Fruit fly (Drosophila melanogaster) whole organism, embryonic: ENCODE results near the gene Fas2.

ENCODE experiments used
- B-H1 ChIP-seq: fragments of 200-800 bp; sonication (Bioruptor generic); IDR thresholded peaks from 3 replicates; pipeline ENCODE4 v1.3.6; 2022; ENCODE audit warnings: missing biosample characterization, missing genetic modification characterization
- Bgb ChIP-seq: fragments of 200-800 bp; sonication (Bioruptor generic); IDR thresholded peaks from 2 replicates; pipeline ENCODE4 v1.3.6; 2022; ENCODE audit warnings: missing biosample characterization, missing genetic modification characterization; ENCODE audit not compliant: partially characterized antibody
- CG10654 ChIP-seq: fragments of 200-800 bp; sonication (Bioruptor generic); optimal IDR thresholded peaks from 2 replicates; lab custom pipeline; 2016; ENCODE audit warnings: missing biosample characterization, missing genetic modification characterization
- CG11456 ChIP-seq: fragments of 200-800 bp; sonication (Bioruptor generic); IDR thresholded peaks from 3 replicates; pipeline ENCODE4 v1.3.6; 2022; ENCODE audit warnings: missing biosample characterization, missing genetic modification characterization
- CG11695 ChIP-seq: fragments of 200-800 bp; sonication (Bioruptor generic); IDR thresholded peaks from 3 replicates; pipeline ENCODE4 v1.3.6; 2022; ENCODE audit warnings: missing biosample characterization, missing genetic modification characterization
- CG1647 ChIP-seq: fragments of 200-800 bp; sonication (Bioruptor generic); optimal IDR thresholded peaks from 3 replicates; lab custom pipeline; 2016; ENCODE audit warnings: missing biosample characterization, missing genetic modification characterization
- CG16813 ChIP-seq: fragments of 200-800 bp; sonication (Bioruptor generic); IDR thresholded peaks from 3 replicates; pipeline ENCODE4 v1.3.6; 2022; ENCODE audit warnings: missing biosample characterization, missing genetic modification characterization; ENCODE audit not compliant: partially characterized antibody
- CG16815 ChIP-seq: fragments of 200-800 bp; sonication (Bioruptor generic); optimal IDR thresholded peaks from 3 replicates; lab custom pipeline; 2017; ENCODE audit warnings: missing biosample characterization, mild to moderate bottlenecking, missing genetic modification characterization
- CG2202 ChIP-seq: fragments of 200-800 bp; sonication (Bioruptor generic); optimal IDR thresholded peaks from 2 replicates; lab custom pipeline; 2018; ENCODE audit warnings: missing biosample characterization, mild to moderate bottlenecking, missing genetic modification characterization
- CG31224 ChIP-seq: fragments of 200-800 bp; sonication (Bioruptor generic); IDR thresholded peaks from 2 replicates; pipeline ENCODE4 v1.3.6; 2022; ENCODE audit warnings: missing biosample characterization, missing genetic modification characterization
- CG31365 ChIP-seq: fragments of 200-800 bp; sonication (Bioruptor generic); optimal IDR thresholded peaks from 2 replicates; lab custom pipeline; 2018; ENCODE audit warnings: missing biosample characterization, mild to moderate bottlenecking, missing genetic modification characterization
- CG3726 ChIP-seq: fragments of 200-800 bp; sonication (Bioruptor generic); IDR thresholded peaks from 3 replicates; pipeline ENCODE4, ENCODE4 v1.3.6; 2022; ENCODE audit warnings: missing biosample characterization, missing genetic modification characterization
- CG6765 ChIP-seq: fragments of 200-800 bp; sonication (Bioruptor generic); optimal IDR thresholded peaks from 3 replicates; lab custom pipeline; 2017; ENCODE audit warnings: missing biosample characterization, mild to moderate bottlenecking, missing genetic modification characterization
- CG6813 ChIP-seq: fragments of 200-800 bp; sonication (Bioruptor generic); optimal IDR thresholded peaks from 2 replicates; lab custom pipeline; 2017; ENCODE audit warnings: missing biosample characterization, missing genetic modification characterization, mild to moderate bottlenecking, moderate library complexity, missing genetic modification reagents
- CG7963 ChIP-seq: fragments of 200-800 bp; sonication (Bioruptor generic); IDR thresholded peaks from 3 replicates; pipeline ENCODE4 v1.3.6; 2022; ENCODE audit warnings: missing biosample characterization, missing genetic modification characterization; ENCODE audit not compliant: partially characterized antibody
- CG8478 ChIP-seq: fragments of >200 bp; optimal IDR thresholded peaks from 2 replicates; lab custom pipeline; 2018
- CG9437 ChIP-seq: fragments of 200-800 bp; sonication (Bioruptor generic); optimal IDR thresholded peaks from 2 replicates; lab custom pipeline; 2018; ENCODE audit warnings: missing biosample characterization, mild to moderate bottlenecking, missing genetic modification characterization
- CG9727 ChIP-seq: fragments of 200-800 bp; sonication (Bioruptor generic); optimal IDR thresholded peaks from 3 replicates; lab custom pipeline; 2017; ENCODE audit warnings: missing biosample characterization, mild to moderate bottlenecking, missing genetic modification characterization
- Dp ChIP-seq: fragments of 200-800 bp; sonication (Bioruptor generic); optimal IDR thresholded peaks from 2 replicates; lab custom pipeline; 2018; ENCODE audit warnings: missing biosample characterization, mild to moderate bottlenecking, missing genetic modification characterization, moderate library complexity
- Myb ChIP-seq: fragments of 200-800 bp; sonication (Bioruptor generic); optimal IDR thresholded peaks from 2 replicates; lab custom pipeline; 2016; ENCODE audit warnings: missing biosample characterization, missing genetic modification characterization
- Nf-YC ChIP-seq: fragments of 200-800 bp; optimal IDR thresholded peaks from 3 replicates; lab custom pipeline; 2019; ENCODE audit warnings: missing biosample characterization, mild to moderate bottlenecking, missing genetic modification characterization, moderate library complexity
- Poxn ChIP-seq: fragments of 200-800 bp; sonication (Bioruptor generic); IDR thresholded peaks from 2 replicates; pipeline ENCODE4 v1.3.6; 2022; ENCODE audit warnings: missing biosample characterization, missing genetic modification characterization
- Scr ChIP-seq: fragments of 200-800 bp; sonication (Bioruptor generic); IDR thresholded peaks from 2 replicates; pipeline ENCODE4 v1.3.6; 2022; ENCODE audit warnings: missing biosample characterization, missing genetic modification characterization; ENCODE audit not compliant: partially characterized antibody
- ase ChIP-seq: fragments of 200-800 bp; sonication (Bioruptor generic); IDR thresholded peaks from 3 replicates; pipeline ENCODE4 v1.3.6; 2022; ENCODE audit warnings: missing biosample characterization, missing genetic modification characterization
- chn ChIP-seq: fragments of 200-800 bp; sonication (Bioruptor generic); optimal IDR thresholded peaks from 2 replicates; lab custom pipeline; 2016; ENCODE audit warnings: missing biosample characterization, missing genetic modification characterization
- crp ChIP-seq, 2 experiments: fragments of 200-800 bp; sonication (Bioruptor generic); optimal IDR thresholded peaks; 2 replicates in 1 of 2; 3 replicates in 1 of 2; lab custom pipeline; 2017; ENCODE audit warnings: missing biosample characterization in 2 of 2, missing genetic modification characterization in 2 of 2, mild to moderate bottlenecking in 1 of 2, moderate library complexity in 1 of 2
- dimm ChIP-seq: fragments of 200-800 bp; sonication (Bioruptor generic); IDR thresholded peaks from 2 replicates; pipeline ENCODE4 v1.3.6; 2022; ENCODE audit warnings: missing biosample characterization, missing genetic modification characterization
- dm ChIP-seq: fragments of 200-800 bp; sonication (Bioruptor generic); optimal IDR thresholded peaks from 3 replicates; lab custom pipeline; 2016; ENCODE audit warnings: missing biosample characterization, missing genetic modification characterization
- ems ChIP-seq: fragments of 200-800 bp; sonication (Bioruptor generic); optimal IDR thresholded peaks from 3 replicates; lab custom pipeline; 2016; ENCODE audit warnings: missing biosample characterization, missing genetic modification characterization
- fd64A ChIP-seq: fragments of 200-800 bp; sonication (Bioruptor generic); optimal IDR thresholded peaks from 3 replicates; lab custom pipeline; 2018; ENCODE audit warnings: missing biosample characterization, mild to moderate bottlenecking, missing genetic modification characterization
- gfzf ChIP-seq: fragments of 200-800 bp; sonication (Bioruptor generic); optimal IDR thresholded peaks from 2 replicates; lab custom pipeline; 2016; ENCODE audit warnings: missing biosample characterization, mild to moderate bottlenecking, missing genetic modification characterization, moderate library complexity
- hbn ChIP-seq: fragments of 200-800 bp; sonication (Bioruptor generic); IDR thresholded peaks from 2 replicates; pipeline ENCODE4 v1.3.6; 2022; ENCODE audit warnings: missing biosample characterization, missing genetic modification characterization; ENCODE audit not compliant: partially characterized antibody
- inv ChIP-seq: fragments of 200-800 bp; sonication (Bioruptor generic); IDR thresholded peaks from 2 replicates; pipeline ENCODE4 v1.3.6; 2022; ENCODE audit warnings: missing biosample characterization, missing genetic modification characterization; ENCODE audit not compliant: partially characterized antibody
- jigr1 ChIP-seq: fragments of 200-800 bp; sonication (Bioruptor generic); IDR thresholded peaks from 3 replicates; pipeline ENCODE4 v1.3.6; 2022; ENCODE audit warnings: missing biosample characterization, missing genetic modification characterization
- klu ChIP-seq: fragments of 200-800 bp; sonication (Bioruptor generic); IDR thresholded peaks from 2 replicates; pipeline ENCODE4 v1.3.6; 2022; ENCODE audit warnings: missing biosample characterization, missing genetic modification characterization
- knrl ChIP-seq: fragments of 200-800 bp; sonication (Bioruptor generic); IDR thresholded peaks from 3 replicates; pipeline ENCODE4 v1.3.6; 2022; ENCODE audit warnings: missing biosample characterization, missing genetic modification characterization; ENCODE audit not compliant: partially characterized antibody
- mam ChIP-seq: fragments of 200-800 bp; sonication (Bioruptor generic); optimal IDR thresholded peaks from 3 replicates; lab custom pipeline; 2016; ENCODE audit warnings: missing biosample characterization, missing genetic modification characterization
- pan ChIP-seq, 4 experiments: fragments of >200 bp in 3 of 4; fragments of 200-800 bp in 1 of 4; sonication (Bioruptor generic) in 1 of 4; optimal IDR thresholded peaks in 3 of 4; IDR thresholded peaks in 1 of 4; 2 replicates each; pipeline versions ENCODE4 v1.3.6 to Lab custom; 2017 to 2022; ENCODE audit warnings: missing biosample characterization in 2 of 4, missing genetic modification characterization in 2 of 4, mixed read lengths in 1 of 4
- pfk ChIP-seq: fragments of 200-800 bp; sonication (Bioruptor generic); optimal IDR thresholded peaks from 2 replicates; lab custom pipeline; 2018; ENCODE audit warnings: missing biosample characterization, mild to moderate bottlenecking, missing genetic modification characterization, moderate library complexity
- slp2 ChIP-seq: fragments of 200-800 bp; sonication (Bioruptor generic); optimal IDR thresholded peaks from 2 replicates; lab custom pipeline; 2016; ENCODE audit warnings: missing biosample characterization, missing genetic modification characterization
- sqz ChIP-seq: fragments of 200-800 bp; sonication (Bioruptor generic); optimal IDR thresholded peaks from 3 replicates; lab custom pipeline; 2018; ENCODE audit warnings: missing biosample characterization, mild to moderate bottlenecking, missing genetic modification characterization
- stwl ChIP-seq: fragments of 200-800 bp; sonication (Bioruptor generic); optimal IDR thresholded peaks from 3 replicates; lab custom pipeline; 2018; ENCODE audit warnings: missing biosample characterization, mild to moderate bottlenecking, missing genetic modification characterization, moderate library complexity
- toy ChIP-seq: fragments of 200-800 bp; sonication (Bioruptor generic); IDR thresholded peaks from 2 replicates; pipeline ENCODE4 v1.3.6; 2022; ENCODE audit warnings: missing biosample characterization, missing genetic modification characterization
- zen2 ChIP-seq: fragments of 200-800 bp; sonication (Bioruptor generic); IDR thresholded peaks from 3 replicates; pipeline ENCODE4 v1.3.6; 2022; ENCODE audit warnings: missing biosample characterization, missing genetic modification characterization; ENCODE audit not compliant: partially characterized antibody

Fas2 gene

DNA sequence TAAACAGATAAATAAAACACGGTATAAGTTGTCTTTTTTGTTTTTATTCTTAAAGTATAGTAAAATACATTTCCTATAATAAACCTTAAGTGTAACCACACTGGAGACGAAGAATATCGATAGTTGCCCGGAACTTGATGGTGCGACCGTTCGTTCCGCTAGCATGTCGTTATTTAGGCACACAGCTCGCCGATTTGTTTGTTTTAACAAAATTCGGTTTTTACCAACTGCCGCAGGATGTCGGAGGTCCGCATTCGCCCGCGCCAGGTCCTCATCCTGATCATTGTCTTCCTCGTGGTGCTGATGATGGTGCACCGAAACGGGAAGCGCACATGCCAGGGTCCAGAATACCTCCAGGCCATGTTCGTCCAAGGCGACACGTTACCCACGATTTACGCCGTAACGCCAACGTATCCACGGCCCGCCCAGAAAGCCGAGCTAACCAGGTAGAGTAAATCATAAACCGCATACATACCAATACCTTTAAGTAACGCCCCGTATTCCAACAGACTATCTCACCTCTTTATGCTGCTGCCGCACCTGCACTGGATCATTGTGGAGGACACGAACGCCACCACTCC is 74.8 kb downstream of the Fas2 start, which contains the start of gene GlcAT-I (continued):
- TF ChIP-seq Scr (GFP tag; lab: Robert Waterston, UW) (peak; percentile 61), inv (peak; percentile 33; the same call in 1 of the 2 replicates), CG2202 (tag; lab: Kevin White, UChicago) (no peak), dm (GFP tag; lab: Kevin White, UChicago) (peak; percentile 29), knrl (GFP tag; lab: Robert Waterston, UW) (peak; percentile 41; the same call in 1 of the 3 replicates), CG16813 (GFP tag; lab: Robert Waterston, UW) (peak; percentile 58), Bgb (peak; percentile 55), CG9437 (peak; percentile 81), CG11695 (no peak), CG7963 (GFP tag; lab: Robert Waterston, UW) (peak; percentile 20; the same call in 1 of the 3 replicates), pfk (GFP tag; lab: Kevin White, UChicago) (no peak), crp (GFP tag; optimal IDR thresholded peaks at IDR 0.05; lab: Kevin White, UChicago) (no peak), zen2 (no peak), hbn (GFP tag; lab: Robert Waterston, UW) (0 out of 2 replicates have a peak, but pooled peaks have one; percentile 28), Dp (GFP tag; lab: Kevin White, UChicago) (peak; percentile 28)

DNA sequence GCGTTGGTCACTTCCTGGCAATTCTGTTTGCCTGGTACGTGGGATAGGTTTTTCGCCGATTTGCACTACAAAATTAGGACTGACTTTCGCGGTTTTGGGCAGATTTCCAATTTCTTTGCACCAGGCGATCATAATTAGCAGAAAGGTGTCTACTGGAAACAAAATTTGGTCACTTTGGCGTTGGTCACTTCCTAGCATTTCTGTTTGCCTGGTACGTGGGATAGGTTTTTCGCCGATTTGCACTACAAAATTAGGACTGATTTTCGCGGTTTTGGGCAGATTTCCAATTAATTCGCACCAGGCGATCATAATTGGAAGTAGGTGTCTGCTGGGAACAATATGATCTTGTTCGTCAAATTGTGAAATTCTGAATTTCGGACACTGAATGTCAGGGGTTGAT is 75.3 kb downstream of the Fas2 start:
- peak; percentile 91 for TF ChIP-seq CG31224 (GFP tag; lab: Robert Waterston, UW)

DNA sequence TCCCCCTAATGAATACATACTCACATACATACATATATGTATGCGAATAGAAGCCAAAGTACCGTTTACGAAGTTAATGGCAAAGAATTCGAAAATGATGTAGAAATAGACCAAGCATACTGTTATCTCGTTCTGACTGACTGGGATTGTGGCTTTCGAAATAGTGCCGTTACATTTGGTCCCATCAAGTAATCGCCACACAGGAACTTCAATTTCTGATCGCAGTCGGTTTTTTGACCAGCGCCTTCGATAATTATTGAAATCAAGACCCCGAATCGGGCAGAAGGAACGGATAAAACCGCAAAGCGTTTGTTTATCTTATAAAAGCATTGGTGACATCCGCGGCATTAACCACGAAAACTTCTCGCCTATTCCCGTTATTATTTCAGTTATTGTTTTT is 86.3 kb downstream of the Fas2 start:
- no peak for TF ChIP-seq jigr1 (GFP tag; lab: Robert Waterston, UW)
- no peak for TF ChIP-seq pan (optimal IDR thresholded peaks at IDR 0.05; lab: Kevin White, UChicago)
- TF ChIP-seq pan (GFP tag; optimal IDR thresholded peaks at IDR 0.05 in 1 of 2, IDR thresholded peaks at IDR 0.05 in 1 of 2), result no peak
- TF ChIP-seq stwl, result no peak
- TF ChIP-seq ase, result no peak
- no peak for TF ChIP-seq CG3726
- no peak for TF ChIP-seq mam (GFP tag; lab: Kevin White, UChicago)
- TF ChIP-seq fd64A, result no peak
- TF ChIP-seq CG8478 (lab: Kevin White, UChicago), result no peak
- no peak for TF ChIP-seq Myb (GFP tag; lab: Kevin White, UChicago)
- no peak for TF ChIP-seq CG31365 (tag; lab: Kevin White, UChicago)
- no peak for TF ChIP-seq Poxn (GFP tag; lab: Robert Waterston, UW)
- TF ChIP-seq klu (GFP tag; lab: Robert Waterston, UW), result no peak
- no peak for TF ChIP-seq CG1647 (GFP tag; lab: Kevin White, UChicago)
- TF ChIP-seq Dp (GFP tag; lab: Kevin White, UChicago), result no peak
- no peak for TF ChIP-seq CG9727 (GFP tag; lab: Kevin White, UChicago)
- no peak for TF ChIP-seq slp2 (GFP tag; lab: Kevin White, UChicago)

DNA sequence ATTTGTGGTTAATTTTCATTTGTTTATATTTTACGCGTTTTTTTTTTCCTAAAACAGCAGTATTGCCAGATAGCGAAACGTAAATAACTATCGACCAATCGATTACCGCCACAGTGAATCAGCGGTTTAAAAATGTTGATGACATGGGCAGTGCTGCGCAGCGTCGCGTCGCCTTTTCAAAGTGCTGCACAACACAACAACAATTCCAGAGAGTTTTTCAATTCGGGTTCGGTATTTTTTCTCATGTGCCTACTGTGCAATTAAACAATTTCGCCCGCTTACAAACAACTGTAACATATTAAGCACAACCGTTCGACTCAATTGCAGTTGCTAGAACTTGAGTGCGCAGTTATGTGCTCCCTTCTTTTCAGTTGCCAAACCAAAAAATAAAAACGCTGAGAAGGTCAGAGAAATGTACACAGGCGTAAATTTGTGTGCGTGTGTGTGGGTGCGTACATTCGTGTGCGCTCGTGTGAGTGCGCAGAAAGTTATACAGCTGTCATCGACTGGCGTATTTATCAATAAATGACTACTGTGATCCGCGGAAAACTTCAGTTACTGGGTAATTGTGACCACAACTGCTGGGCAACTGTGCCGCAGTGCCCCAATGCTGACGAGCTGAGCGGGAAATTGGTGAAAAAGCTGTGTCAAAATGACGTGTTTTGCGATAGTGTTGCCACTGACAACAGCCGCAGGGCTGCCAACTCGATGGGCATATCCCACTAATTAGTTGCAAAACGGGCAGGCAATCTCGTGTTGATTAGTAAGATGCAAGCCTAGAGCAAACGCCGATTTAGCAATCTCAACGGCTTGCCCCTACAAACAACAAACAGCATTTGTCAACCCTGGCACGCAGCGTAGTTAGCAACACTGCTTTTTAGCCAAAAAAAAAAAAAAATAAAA is 88.8 kb downstream of the Fas2 start, which contains the start of the genes tyf and Tip60:
tyf (plus strand) TSS at position 187 of the 903 bp plus-strand sequence.
Tip60 (minus strand) TSS at position 654 of the 903 bp plus-strand sequence.
- TF ChIP-seq CG3726, result no peak
- peak; percentile 81 for TF ChIP-seq sqz (GFP tag; lab: Kevin White, UChicago)
- TF ChIP-seq Nf-YC (tag; lab: Kevin White, UChicago), result peak; percentile 20
- no peak for TF ChIP-seq ems (GFP tag; lab: Kevin White, UChicago)
- TF ChIP-seq B-H1 (GFP tag; lab: Robert Waterston, UW), result no peak
- TF ChIP-seq CG6765 (GFP tag; lab: Kevin White, UChicago), result no peak
- TF ChIP-seq CG16815 (GFP tag; lab: Kevin White, UChicago), result no peak
- TF ChIP-seq CG10654 (GFP tag; lab: Kevin White, UChicago), result no peak
- no peak for TF ChIP-seq toy (GFP tag; lab: Robert Waterston, UW)
- TF ChIP-seq chn (GFP tag; lab: Kevin White, UChicago), result no peak
- peak; percentile 46 for TF ChIP-seq gfzf (GFP tag; lab: Kevin White, UChicago)
- 0 out of 3 replicates have a peak, but pooled peaks have one; percentile 22 for TF ChIP-seq CG11456 (GFP tag; lab: Robert Waterston, UW)
- no peak for TF ChIP-seq CG6813 (GFP tag; lab: Kevin White, UChicago)
- TF ChIP-seq dimm, result no peak
